Worm (Caenorhabditis elegans): ENCODE data around the gene nhr-93.

The nhr-93 gene

DNA sequence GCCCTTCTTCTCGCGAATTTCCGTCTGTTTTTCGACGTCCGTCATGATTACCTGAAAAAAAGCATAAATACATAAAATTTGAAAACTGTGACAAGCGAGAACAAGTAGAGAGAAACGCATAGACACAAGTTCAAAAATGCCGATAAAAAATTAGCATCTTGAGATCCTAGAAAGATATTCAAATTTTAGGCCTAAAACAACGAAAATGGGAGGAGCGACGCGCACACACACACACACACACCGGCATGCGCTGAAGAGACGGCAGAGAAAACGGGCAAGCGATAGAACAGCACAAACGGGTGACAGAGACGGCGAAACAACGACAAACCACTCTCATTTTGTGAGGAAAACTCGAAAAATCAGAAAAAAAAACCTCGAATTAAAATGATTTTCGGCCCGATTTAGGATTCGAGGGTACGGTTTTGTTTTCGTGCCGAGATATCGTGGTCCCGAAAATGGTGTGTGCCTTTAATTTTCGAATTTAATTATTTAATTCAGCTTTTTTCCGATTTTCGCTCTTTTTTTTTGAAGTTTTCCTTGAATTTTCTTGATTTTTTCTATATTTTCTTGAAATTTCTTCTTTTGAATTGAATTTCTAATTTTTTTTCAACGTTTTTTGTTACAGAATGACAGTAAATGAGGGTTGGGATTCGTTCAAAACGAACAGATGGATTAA is 47.9 kb upstream of the nhr-93 start, which contains the start of the genes rpl-11.1 and T22F3.2:
rpl-11.1 (minus strand) TSS at position 51 of the 676 bp plus-strand sequence.
T22F3.2 (plus strand) TSS at position 626 of the 676 bp plus-strand sequence.
- TF ChIP-seq dpl-1 (GFP tag; optimal IDR thresholded peaks at IDR 0.05) = peak in 1 of 3 experiments; percentile 26
- TF ChIP-seq lin-35 (GFP tag; optimal IDR thresholded peaks at IDR 0.05) = peak in 1 of 2 experiments; percentile 35
- no peak for TF ChIP-seq unc-86 (tag; optimal IDR thresholded peaks at IDR 0.05)
- TF ChIP-seq lin-14 (GFP tag; optimal IDR thresholded peaks at IDR 0.05) = peak; percentile 32
- no peak for TF ChIP-seq ceh-88 (GFP tag; IDR thresholded peaks at IDR 0.05)
- TF ChIP-seq nhr-77 (tag; optimal IDR thresholded peaks at IDR 0.05) = no peak
- TF ChIP-seq nhr-71 (tag; optimal IDR thresholded peaks at IDR 0.05) = no peak
- TF ChIP-seq ets-5 (GFP tag; IDR thresholded peaks at IDR 0.05) = no peak
- peak; percentile 58 for TF ChIP-seq nhr-85 (tag)
- TF ChIP-seq efl-1 (optimal IDR thresholded peaks at IDR 0.05) = peak; percentile 31 to 55
- TF ChIP-seq efl-1 (GFP tag; optimal IDR thresholded peaks at IDR 0.05 in 1 of 2) = peak in 1 of 2 experiments; percentile 33
- no peak for TF ChIP-seq ceh-63 (GFP tag; optimal IDR thresholded peaks at IDR 0.05)
- peak in 1 of 6 experiments; percentile 7 for TF ChIP-seq elt-3 (tag; optimal IDR thresholded peaks at IDR 0.05)
- TF ChIP-seq ceh-82 (tag; optimal IDR thresholded peaks at IDR 0.05) = peak in 1 of 3 experiments; percentile 35
- TF ChIP-seq mdl-1 (tag; optimal IDR thresholded peaks at IDR 0.05) = peak in 1 of 2 experiments; percentile 26
- TF ChIP-seq rnt-1 (tag; optimal IDR thresholded peaks at IDR 0.05) = peak; percentile 43
- no peak for TF ChIP-seq lir-3 (tag; optimal IDR thresholded peaks at IDR 0.05; ENCODE audit: poor library complexity)
- peak in 1 of 2 experiments; percentile 30 for TF ChIP-seq lsy-2 (tag; optimal IDR thresholded peaks at IDR 0.05)

DNA sequence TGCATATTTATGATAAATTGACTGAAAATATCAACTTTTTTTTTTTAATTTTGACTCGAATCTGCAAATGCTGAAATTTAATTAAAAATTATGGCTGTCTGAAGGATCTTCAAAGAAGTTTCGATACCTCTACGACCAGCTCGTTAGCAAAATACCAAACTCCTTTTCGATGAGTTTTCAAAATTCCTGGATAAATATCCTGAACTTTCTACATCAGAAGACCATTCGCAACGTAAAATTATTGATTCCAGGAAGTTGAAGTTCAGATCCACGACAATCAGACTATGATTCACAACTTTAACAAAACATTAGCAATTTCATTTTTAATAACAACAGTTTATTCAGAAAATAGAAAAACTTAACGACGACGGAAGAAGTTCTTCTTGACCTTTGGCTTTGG is 46.8 kb upstream of the nhr-93 start:
- TF ChIP-seq hpl-2 (GFP tag; optimal IDR thresholded peaks at IDR 0.05) (no peak), nhr-47 (tag; optimal IDR thresholded peaks at IDR 0.05) (no peak), aha-1 (tag; optimal IDR thresholded peaks at IDR 0.05) (no peak), aly-2 (tag; optimal IDR thresholded peaks at IDR 0.05) (peak; percentile 3), Y116A8C.19 (tag; optimal IDR thresholded peaks at IDR 0.05; ENCODE audit: borderline replicate concordance) (no peak), unc-130 (tag; optimal IDR thresholded peaks at IDR 0.05) (no peak), snu-23 (GFP tag; optimal IDR thresholded peaks at IDR 0.05) (no peak), unc-98 (GFP tag; IDR thresholded peaks at IDR 0.05) (no peak)

DNA sequence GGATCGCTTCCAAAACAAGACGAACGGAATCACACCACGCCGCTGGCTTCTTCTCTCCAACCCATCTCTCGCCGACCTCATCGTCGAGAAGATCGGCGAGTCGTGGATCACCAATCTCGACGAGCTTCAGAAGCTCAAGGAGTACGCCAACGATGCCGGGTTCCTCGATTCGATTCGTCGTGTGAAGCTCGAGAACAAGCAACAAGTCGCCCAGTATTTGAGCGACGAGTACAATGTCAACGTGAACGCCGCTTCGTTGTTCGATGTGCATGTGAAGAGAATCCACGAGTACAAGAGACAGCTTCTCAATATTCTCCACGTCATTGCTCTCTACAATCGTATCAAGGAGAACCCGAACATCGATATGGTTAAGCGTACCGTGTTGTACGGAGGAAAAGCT is 45.4 kb upstream of the nhr-93 start:
- TF ChIP-seq fkh-10 (GFP tag; optimal IDR thresholded peaks at IDR 0.05) = no peak
- TF ChIP-seq unc-98 (GFP tag; IDR thresholded peaks at IDR 0.05) = no peak
- TF ChIP-seq Y116A8C.19 (tag; optimal IDR thresholded peaks at IDR 0.05; ENCODE audit: borderline replicate concordance) = no peak
- no peak for TF ChIP-seq hlh-17 (GFP tag; optimal IDR thresholded peaks at IDR 0.05; ENCODE audit: borderline replicate concordance)
- no peak for TF ChIP-seq mdl-1 (tag; optimal IDR thresholded peaks at IDR 0.05)
- no peak for TF ChIP-seq ceh-82 (tag; optimal IDR thresholded peaks at IDR 0.05)
- TF ChIP-seq nhr-19 (GFP tag; conservative IDR thresholded peaks at IDR 0.05) = no peak
- no peak for TF ChIP-seq ceh-8 (GFP tag; optimal IDR thresholded peaks at IDR 0.05)
- TF ChIP-seq tbx-2 (tag; optimal IDR thresholded peaks at IDR 0.05) = no peak
- no peak for TF ChIP-seq dsc-1 (tag; optimal IDR thresholded peaks at IDR 0.05)
- no peak for TF ChIP-seq ceh-88 (GFP tag; IDR thresholded peaks at IDR 0.05)
- TF ChIP-seq C16A3.4 (tag; optimal IDR thresholded peaks at IDR 0.05) = no peak
- no peak for TF ChIP-seq xbp-1 (tag; optimal IDR thresholded peaks at IDR 0.05)
- no peak for TF ChIP-seq tlp-1 (tag; optimal IDR thresholded peaks at IDR 0.05)
- no peak for TF ChIP-seq nhr-11 (tag; optimal IDR thresholded peaks at IDR 0.05)
- no peak for TF ChIP-seq rnt-1 (tag; optimal IDR thresholded peaks at IDR 0.05)
- no peak for TF ChIP-seq nhr-12 (tag; optimal IDR thresholded peaks at IDR 0.05)
- no peak for TF ChIP-seq lin-15B (tag; optimal IDR thresholded peaks at IDR 0.05)
- TF ChIP-seq elt-2 (tag; optimal IDR thresholded peaks at IDR 0.05) = no peak
- TF ChIP-seq snu-23 (GFP tag; optimal IDR thresholded peaks at IDR 0.05) = no peak

All from whole organism, L1 larva.